Fruit fly (Drosophila melanogaster): Measurements from ENCODE around the gene CG1532.

dm6 chrX:21040505-21040904 is 12.3 kb upstream of the CG1532 start, which contains the start of gene CG15449:
- TF ChIP-seq CG12768 (GFP tag; optimal IDR thresholded peaks at IDR 0.05) (no peak), Mnt (GFP tag; optimal IDR thresholded peaks at IDR 0.05) (no peak), Hr96 (GFP tag; optimal IDR thresholded peaks at IDR 0.05) (no peak), CG5204 (GFP tag; optimal IDR thresholded peaks at IDR 0.05) (no peak), ovo (GFP tag; optimal IDR thresholded peaks at IDR 0.05) (no peak), CG11617 (GFP tag; optimal IDR thresholded peaks at IDR 0.05) (no peak), kay (GFP tag; ENCODE audit: borderline replicate concordance) (no peak), cic (GFP tag; optimal IDR thresholded peaks at IDR 0.05) (no peak)

Measured in whole organism, adult.